Worm (Caenorhabditis elegans): Measurements from ENCODE around the gene F53A2.3.

The F53A2.3 gene

DNA sequence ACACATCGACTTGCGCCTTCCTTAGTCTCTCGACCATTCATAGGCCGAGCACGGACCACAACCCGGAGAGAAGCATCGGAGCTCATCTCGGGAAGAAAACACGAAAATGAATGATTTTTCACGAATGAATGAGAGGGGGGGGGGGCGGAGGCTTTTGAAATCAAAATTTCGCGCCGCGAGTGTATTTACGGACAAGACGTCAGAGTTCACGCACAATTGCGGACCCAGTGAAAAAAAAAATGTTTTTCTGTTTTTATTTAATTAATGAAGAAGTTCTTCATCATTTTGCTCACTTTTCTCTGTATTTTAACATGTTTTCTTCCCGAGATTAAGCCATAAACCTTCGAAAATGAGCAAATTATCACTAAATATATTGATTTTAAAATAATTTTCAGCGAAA is 32.5 kb downstream of the F53A2.3 start, which contains the start of the genes klp-19 and slc-36.1:
Gene klp-19 (minus strand): TSS at position 153 of the 400 bp plus-strand sequence.
Gene slc-36.1 (plus strand): TSS at position 396 of the 400 bp plus-strand sequence.
- TF ChIP-seq eor-1 (tag; optimal IDR thresholded peaks at IDR 0.05) (no peak), aly-2 (tag; optimal IDR thresholded peaks at IDR 0.05) (no peak), ceh-9 (tag; optimal IDR thresholded peaks at IDR 0.05) (no peak), unc-39 (tag; optimal IDR thresholded peaks at IDR 0.05) (no peak), pqm-1 (tag; optimal IDR thresholded peaks at IDR 0.05) (no peak), skn-1 (tag; optimal IDR thresholded peaks at IDR 0.05) (no peak), lin-39 (tag; optimal IDR thresholded peaks at IDR 0.05) (no peak), hmg-11 (tag; optimal IDR thresholded peaks at IDR 0.05) (peak; percentile 72), pha-4 (tag; optimal IDR thresholded peaks at IDR 0.05) (peak; percentile 64), tbx-2 (tag; optimal IDR thresholded peaks at IDR 0.05) (no peak), nhr-77 (tag; optimal IDR thresholded peaks at IDR 0.05) (no peak), elt-3 (tag; optimal IDR thresholded peaks at IDR 0.05) (no peak), ama-1 (optimal IDR thresholded peaks at IDR 0.05) (no peak), ceh-28 (tag; optimal IDR thresholded peaks at IDR 0.05) (no peak), zag-1 (tag; optimal IDR thresholded peaks at IDR 0.05) (no peak), fos-1 (tag; optimal IDR thresholded peaks at IDR 0.05) (no peak), nhr-12 (tag; optimal IDR thresholded peaks at IDR 0.05) (no peak), ztf-11 (tag; optimal IDR thresholded peaks at IDR 0.05) (no peak), elt-1 (tag; optimal IDR thresholded peaks at IDR 0.05) (no peak), egl-5 (tag; optimal IDR thresholded peaks at IDR 0.05) (no peak), fkh-10 (GFP tag; optimal IDR thresholded peaks at IDR 0.05) (no peak), ZK546.5 (tag; optimal IDR thresholded peaks at IDR 0.05) (no peak), elt-2 (tag; optimal IDR thresholded peaks at IDR 0.05) (peak; percentile 0), nhr-237 (tag; optimal IDR thresholded peaks at IDR 0.05) (no peak), nhr-23 (tag; optimal IDR thresholded peaks at IDR 0.05) (peak; percentile 53), nhr-76 (tag; optimal IDR thresholded peaks at IDR 0.05) (no peak), mdl-1 (tag; optimal IDR thresholded peaks at IDR 0.05) (no peak), R02D3.7 (tag; optimal IDR thresholded peaks at IDR 0.05) (no peak), ceh-82 (tag; optimal IDR thresholded peaks at IDR 0.05) (no peak), lsy-12 (tag; optimal IDR thresholded peaks at IDR 0.05) (no peak), unc-62 (GFP tag; optimal IDR thresholded peaks at IDR 0.05) (no peak), ceh-16 (tag; optimal IDR thresholded peaks at IDR 0.05) (no peak), mml-1 (tag; optimal IDR thresholded peaks at IDR 0.05) (no peak), snpc-4 (tag; optimal IDR thresholded peaks at IDR 0.05) (peak; percentile 2), fkh-2 (tag; optimal IDR thresholded peaks at IDR 0.05) (no peak), sea-2 (GFP tag; optimal IDR thresholded peaks at IDR 0.05) (no peak), lin-15B (tag; optimal IDR thresholded peaks at IDR 0.05) (peak; percentile 41), nhr-43 (tag; optimal IDR thresholded peaks at IDR 0.05; ENCODE audit: poor library complexity, severe bottlenecking) (peak; percentile 7), daf-12 (tag; optimal IDR thresholded peaks at IDR 0.05) (no peak), nhr-11 (tag; optimal IDR thresholded peaks at IDR 0.05) (no peak), nhr-25 (tag; optimal IDR thresholded peaks at IDR 0.05) (no peak), nfya-1 (tag; optimal IDR thresholded peaks at IDR 0.05; ENCODE audit: insufficient read depth) (no peak), jun-1 (tag; optimal IDR thresholded peaks at IDR 0.05) (no peak), ztf-4 (tag; optimal IDR thresholded peaks at IDR 0.05) (no peak)

ce11 chrIII:13305537-13305936 is 34.0 kb downstream of the F53A2.3 start:
- TF ChIP-seq ztf-4 (tag; optimal IDR thresholded peaks at IDR 0.05) = no peak
- no peak for TF ChIP-seq R02D3.7 (tag; optimal IDR thresholded peaks at IDR 0.05)
- no peak for TF ChIP-seq snpc-4 (tag; optimal IDR thresholded peaks at IDR 0.05)
- TF ChIP-seq daf-12 (tag; optimal IDR thresholded peaks at IDR 0.05) = no peak
- TF ChIP-seq hmg-11 (tag; optimal IDR thresholded peaks at IDR 0.05) = no peak
- TF ChIP-seq lin-15B (tag; optimal IDR thresholded peaks at IDR 0.05) = no peak
- TF ChIP-seq nhr-43 (tag; optimal IDR thresholded peaks at IDR 0.05; ENCODE audit: poor library complexity, severe bottlenecking) = no peak
- no peak for TF ChIP-seq ZK546.5 (tag; optimal IDR thresholded peaks at IDR 0.05)
- no peak for TF ChIP-seq nfya-1 (tag; optimal IDR thresholded peaks at IDR 0.05; ENCODE audit: insufficient read depth)
- TF ChIP-seq nhr-11 (tag; optimal IDR thresholded peaks at IDR 0.05) = no peak
- no peak for TF ChIP-seq pqm-1 (tag; optimal IDR thresholded peaks at IDR 0.05)
- TF ChIP-seq fkh-2 (tag; optimal IDR thresholded peaks at IDR 0.05) = no peak
- no peak for TF ChIP-seq tbx-2 (tag; optimal IDR thresholded peaks at IDR 0.05)
- TF ChIP-seq ceh-9 (tag; optimal IDR thresholded peaks at IDR 0.05) = no peak
- no peak for TF ChIP-seq nhr-76 (tag; optimal IDR thresholded peaks at IDR 0.05)
- no peak for TF ChIP-seq ceh-16 (tag; optimal IDR thresholded peaks at IDR 0.05)
- TF ChIP-seq ceh-82 (tag; optimal IDR thresholded peaks at IDR 0.05) = no peak
- no peak for TF ChIP-seq fos-1 (tag; optimal IDR thresholded peaks at IDR 0.05)
- no peak for TF ChIP-seq nhr-23 (tag; optimal IDR thresholded peaks at IDR 0.05)
- TF ChIP-seq elt-1 (tag; optimal IDR thresholded peaks at IDR 0.05) = no peak
